Worm (Caenorhabditis elegans) whole organism, late embryonic: ENCODE measurements around the gene T20B12.7.

Experiments used
- ama-1 ChIP-seq: fragments of 150-350 bp; optimal IDR thresholded peaks from 2 replicates; lab custom pipeline; 2014
- elt-2 ChIP-seq: sonication (generic microtip); optimal IDR thresholded peaks from 2 replicates; lab custom pipeline; 2016; ENCODE audit warnings: missing genetic modification reagents, missing genetic modification characterization, missing compliant biosample characterization
- npax-4 ChIP-seq: sonication (generic microtip); optimal IDR thresholded peaks from 2 replicates; lab custom pipeline; 2016; ENCODE audit warnings: missing genetic modification characterization, missing compliant biosample characterization

DNA sequence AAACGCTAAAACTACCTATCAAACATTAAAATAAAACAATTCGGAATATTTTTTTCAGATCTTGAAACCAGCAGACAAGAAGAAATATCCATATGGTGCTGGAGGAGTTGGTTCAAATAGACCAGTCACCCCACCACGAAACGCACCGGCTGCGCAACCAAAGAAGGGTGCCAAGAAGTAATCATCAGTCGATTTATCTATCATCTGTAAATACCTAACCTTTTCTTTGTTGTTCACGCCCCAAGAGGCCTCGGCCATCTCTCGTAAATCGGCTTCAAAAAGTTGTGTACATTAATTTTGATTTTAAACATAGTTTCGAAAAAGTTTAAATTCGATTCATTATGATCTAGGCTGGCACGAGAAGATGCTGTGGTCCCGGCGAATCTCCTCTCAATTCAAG lies 40.8 kb downstream of the T20B12.7 start:
- TF ChIP-seq elt-2 (no peak), npax-4 (tag; lab: Kevin White, UChicago) (no peak), ama-1 (lab: Kevin White, UChicago) (no peak)
